Fruit fly (Drosophila melanogaster) whole organism, embryonic: ENCODE measurements around the gene CG8281.

Experiments
- Atf6 ChIP-seq: fragments of 200-800 bp; sonication (Bioruptor generic); IDR thresholded peaks from 2 replicates; pipeline ENCODE4 v1.3.6; 2022; ENCODE audit warnings: missing biosample characterization, missing genetic modification characterization
- Awh ChIP-seq: fragments of 200-800 bp; sonication (Bioruptor generic); IDR thresholded peaks from 2 replicates; pipeline ENCODE4, ENCODE4 v1.3.6; 2022; ENCODE audit warnings: missing biosample characterization, missing genetic modification characterization
- CG10959 ChIP-seq: fragments of 200-800 bp; sonication (Bioruptor generic); IDR thresholded peaks from 2 replicates; pipeline ENCODE4 v1.3.6; 2022; ENCODE audit warnings: missing biosample characterization, missing genetic modification characterization
- CG11456 ChIP-seq: fragments of 200-800 bp; sonication (Bioruptor generic); IDR thresholded peaks from 3 replicates; pipeline ENCODE4 v1.3.6; 2022; ENCODE audit warnings: missing biosample characterization, missing genetic modification characterization
- CG12155 ChIP-seq: fragments of 200-800 bp; sonication (Bioruptor generic); optimal IDR thresholded peaks from 3 replicates; lab custom pipeline; 2016; ENCODE audit warnings: missing biosample characterization, missing genetic modification characterization
- CG13123 ChIP-seq: fragments of 200-800 bp; sonication (Bioruptor generic); optimal IDR thresholded peaks from 2 replicates; lab custom pipeline; 2016; ENCODE audit warnings: missing biosample characterization, missing genetic modification characterization
- CG14710 ChIP-seq: fragments of 200-800 bp; sonication (Bioruptor generic); optimal IDR thresholded peaks from 3 replicates; lab custom pipeline; 2019; ENCODE audit warnings: missing biosample characterization, mild to moderate bottlenecking, missing genetic modification characterization, moderate library complexity
- CG15011 ChIP-seq: fragments of 200-800 bp; sonication (Bioruptor generic); optimal IDR thresholded peaks from 3 replicates; lab custom pipeline; 2018; ENCODE audit warnings: missing biosample characterization, mild to moderate bottlenecking, missing genetic modification characterization
- CG16779 ChIP-seq: fragments of 200-800 bp; sonication (Bioruptor generic); IDR thresholded peaks from 2 replicates; pipeline ENCODE4 v1.3.6; 2022; ENCODE audit warnings: missing biosample characterization, missing genetic modification characterization
- CG17361 ChIP-seq: fragments of 200-800 bp; sonication (Bioruptor generic); IDR thresholded peaks from 3 replicates; pipeline ENCODE4 v1.3.6; 2022; ENCODE audit warnings: missing biosample characterization, missing genetic modification characterization
- CG2120 ChIP-seq: fragments of 200-800 bp; sonication (Bioruptor generic); optimal IDR thresholded peaks from 3 replicates; lab custom pipeline; 2016; ENCODE audit warnings: missing biosample characterization, missing genetic modification characterization
- CG2712 ChIP-seq: fragments of 200-800 bp; optimal IDR thresholded peaks from 3 replicates; lab custom pipeline; 2019; ENCODE audit warnings: missing biosample characterization, mild to moderate bottlenecking, missing genetic modification characterization, moderate library complexity
- CG3838 ChIP-seq: fragments of 200-800 bp; sonication (Bioruptor generic); optimal IDR thresholded peaks from 3 replicates; lab custom pipeline; 2016; ENCODE audit warnings: missing biosample characterization, missing genetic modification characterization
- CG4404 ChIP-seq: fragments of 200-800 bp; sonication (Bioruptor generic); IDR thresholded peaks from 2 replicates; pipeline ENCODE4 v1.3.6; 2022; ENCODE audit warnings: missing biosample characterization, missing genetic modification characterization
- CG4707 ChIP-seq: fragments of 200-800 bp; sonication (Bioruptor generic); optimal IDR thresholded peaks from 2 replicates; lab custom pipeline; 2018; ENCODE audit warnings: missing biosample characterization, mild to moderate bottlenecking, missing genetic modification characterization, moderate library complexity
- CG6689 ChIP-seq: fragments of 200-800 bp; sonication (Bioruptor generic); IDR thresholded peaks from 2 replicates; pipeline ENCODE4 v1.3.6; 2022; ENCODE audit warnings: missing biosample characterization, missing genetic modification characterization
- CG8290 ChIP-seq, 3 experiments: fragments of 200-800 bp; sonication (Bioruptor generic); optimal IDR thresholded peaks; 2 replicates each; lab custom pipeline; 2016 to 2019; ENCODE audit warnings: missing biosample characterization in 3 of 3, missing genetic modification characterization in 3 of 3, mild to moderate bottlenecking in 2 of 3, moderate library complexity in 1 of 3
- CG8924 ChIP-seq: fragments of 200-800 bp; optimal IDR thresholded peaks from 3 replicates; lab custom pipeline; 2019; ENCODE audit warnings: missing biosample characterization, mild to moderate bottlenecking, missing genetic modification characterization, moderate library complexity
- CG9817 ChIP-seq: fragments of 200-800 bp; sonication (Bioruptor generic); optimal IDR thresholded peaks from 2 replicates; lab custom pipeline; 2018; ENCODE audit warnings: missing biosample characterization, mild to moderate bottlenecking, missing genetic modification characterization, moderate library complexity
- D19A ChIP-seq: fragments of 200-800 bp; optimal IDR thresholded peaks from 3 replicates; lab custom pipeline; 2019; ENCODE audit warnings: missing biosample characterization, mild to moderate bottlenecking, missing genetic modification characterization, moderate library complexity
- Dbx ChIP-seq: fragments of 200-800 bp; sonication (Bioruptor generic); IDR thresholded peaks from 3 replicates; pipeline ENCODE4 v1.3.6; 2022; ENCODE audit warnings: missing biosample characterization, missing genetic modification characterization
- Doc3 ChIP-seq: fragments of 200-800 bp; sonication (Bioruptor generic); IDR thresholded peaks from 3 replicates; pipeline ENCODE4 v1.3.6; 2022; ENCODE audit warnings: missing biosample characterization, missing genetic modification characterization; ENCODE audit not compliant: partially characterized antibody
- Dref ChIP-seq: fragments of 200-800 bp; sonication (Bioruptor generic); IDR thresholded peaks from 2 replicates; pipeline ENCODE4 v1.3.6; 2022; ENCODE audit warnings: missing biosample characterization, missing genetic modification characterization
- E2f2 ChIP-seq: fragments of 200-800 bp; sonication (Bioruptor generic); IDR thresholded peaks from 2 replicates; pipeline ENCODE4 v1.3.6; 2022; ENCODE audit warnings: missing biosample characterization, missing genetic modification characterization
- HLH54F ChIP-seq: fragments of 200-800 bp; sonication (Bioruptor generic); optimal IDR thresholded peaks from 3 replicates; lab custom pipeline; 2016; ENCODE audit warnings: missing biosample characterization, missing genetic modification characterization
- HLHmδ ChIP-seq: fragments of 200-800 bp; sonication (Bioruptor generic); optimal IDR thresholded peaks from 2 replicates; lab custom pipeline; 2018; ENCODE audit warnings: missing biosample characterization, mild to moderate bottlenecking, missing genetic modification characterization, moderate library complexity
- Kr ChIP-seq: fragments of 200-800 bp; sonication (Bioruptor generic); optimal IDR thresholded peaks from 2 replicates; lab custom pipeline; 2017; ENCODE audit warnings: missing biosample characterization, mild to moderate bottlenecking, missing genetic modification characterization
- MBD-R2 ChIP-seq: fragments of 200-800 bp; sonication (Bioruptor generic); IDR thresholded peaks from 2 replicates; pipeline ENCODE4 v1.3.6; 2022; ENCODE audit warnings: missing biosample characterization, missing genetic modification characterization
- Med ChIP-seq: fragments of 200-800 bp; sonication (Bioruptor generic); peaks from one replicate; lab custom pipeline; 2016; ENCODE audit warnings: missing biosample characterization, missing genetic modification characterization, mild to moderate bottlenecking, inconsistent platforms, moderate library complexity
- Neu2 ChIP-seq: fragments of 200-800 bp; sonication (Bioruptor generic); optimal IDR thresholded peaks from 3 replicates; lab custom pipeline; 2016; ENCODE audit warnings: missing biosample characterization, missing genetic modification characterization, borderline replicate concordance
- Ptx1 ChIP-seq: fragments of 200-800 bp; sonication (Bioruptor generic); IDR thresholded peaks from 2 replicates; pipeline ENCODE4 v1.3.6; 2022; ENCODE audit warnings: missing biosample characterization, missing genetic modification characterization
- Sin3A ChIP-seq: fragments of >200 bp; optimal IDR thresholded peaks from 2 replicates; lab custom pipeline; 2018
- Sox100B ChIP-seq: fragments of 200-800 bp; sonication (Bioruptor generic); optimal IDR thresholded peaks from 3 replicates; lab custom pipeline; 2018; ENCODE audit warnings: missing biosample characterization, mild to moderate bottlenecking, missing genetic modification characterization
- Spps ChIP-seq: fragments of 200-800 bp; sonication (Bioruptor generic); optimal IDR thresholded peaks from 2 replicates; lab custom pipeline; 2018; ENCODE audit warnings: missing biosample characterization, mild to moderate bottlenecking, missing genetic modification characterization
- Tbp ChIP-seq: fragments of >200 bp; optimal IDR thresholded peaks from 2 replicates; lab custom pipeline; 2018; ENCODE audit warnings: missing biosample characterization, missing genetic modification characterization
- Vsx1 ChIP-seq: fragments of 200-800 bp; sonication (Bioruptor generic); optimal IDR thresholded peaks from 2 replicates; lab custom pipeline; 2017; ENCODE audit warnings: missing biosample characterization, mild to moderate bottlenecking, missing genetic modification characterization, missing genetic modification reagents
- az2 ChIP-seq: fragments of 200-800 bp; sonication (Bioruptor generic); optimal IDR thresholded peaks from 3 replicates; lab custom pipeline; 2016; ENCODE audit warnings: missing biosample characterization, missing genetic modification characterization
- btn ChIP-seq: fragments of 200-800 bp; sonication (Bioruptor generic); optimal IDR thresholded peaks from 2 replicates; lab custom pipeline; 2016; ENCODE audit warnings: missing biosample characterization, missing genetic modification characterization
- cato ChIP-seq: fragments of 200-800 bp; sonication (Bioruptor generic); optimal IDR thresholded peaks from 2 replicates; lab custom pipeline; 2016; ENCODE audit warnings: missing biosample characterization, missing genetic modification characterization, borderline replicate concordance
- chm ChIP-seq: fragments of 200-800 bp; sonication (Bioruptor generic); IDR thresholded peaks from 2 replicates; pipeline ENCODE4 v1.3.6; 2022; ENCODE audit warnings: missing biosample characterization, missing genetic modification characterization
- corto ChIP-seq: fragments of 200-800 bp; sonication (Bioruptor generic); optimal IDR thresholded peaks from 2 replicates; lab custom pipeline; 2016; ENCODE audit warnings: missing biosample characterization, mild to moderate bottlenecking, missing genetic modification characterization, moderate library complexity
- lola ChIP-seq, 3 experiments: fragments of >200 bp in 2 of 3; fragments of 200-800 bp in 1 of 3; sonication (Bioruptor generic) in 1 of 3; optimal IDR thresholded peaks; 2 replicates each; lab custom pipeline; 2017 to 2019; ENCODE audit warnings: missing biosample characterization in 3 of 3, missing genetic modification characterization in 3 of 3, mild to moderate bottlenecking in 1 of 3, moderate library complexity in 1 of 3
- luna ChIP-seq: fragments of 200-800 bp; sonication (Bioruptor generic); optimal IDR thresholded peaks from 2 replicates; lab custom pipeline; 2016; ENCODE audit warnings: missing biosample characterization, missing genetic modification characterization
- oc ChIP-seq: fragments of 200-800 bp; sonication (Bioruptor generic); optimal IDR thresholded peaks from 2 replicates; lab custom pipeline; 2018; ENCODE audit warnings: missing biosample characterization, mild to moderate bottlenecking, missing genetic modification characterization, moderate library complexity
- pita ChIP-seq: fragments of 200-800 bp; sonication (Bioruptor generic); optimal IDR thresholded peaks from 2 replicates; lab custom pipeline; 2017; ENCODE audit warnings: missing biosample characterization, mild to moderate bottlenecking, missing genetic modification characterization
- pzg ChIP-seq: fragments of 200-800 bp; sonication (Bioruptor generic); optimal IDR thresholded peaks from 3 replicates; lab custom pipeline; 2018; ENCODE audit warnings: missing biosample characterization, mild to moderate bottlenecking, missing genetic modification characterization, moderate library complexity
- repo ChIP-seq: fragments of 200-800 bp; sonication (Bioruptor generic); optimal IDR thresholded peaks from 2 replicates; lab custom pipeline; 2016; ENCODE audit warnings: missing biosample characterization, missing genetic modification characterization
- sisA ChIP-seq: fragments of 200-800 bp; sonication (Bioruptor generic); IDR thresholded peaks from 2 replicates; pipeline ENCODE4 v1.3.6; 2022; ENCODE audit warnings: missing biosample characterization, missing genetic modification characterization
- tap ChIP-seq: fragments of 200-800 bp; optimal IDR thresholded peaks from 3 replicates; lab custom pipeline; 2019; ENCODE audit warnings: missing biosample characterization, mild to moderate bottlenecking, missing genetic modification characterization, moderate library complexity
- trem ChIP-seq: fragments of 200-800 bp; optimal IDR thresholded peaks from 3 replicates; lab custom pipeline; 2019; ENCODE audit warnings: missing biosample characterization, mild to moderate bottlenecking, missing genetic modification characterization, moderate library complexity
- usp ChIP-seq: fragments of >200 bp; optimal IDR thresholded peaks from 2 replicates; lab custom pipeline; 2017; ENCODE audit warnings: missing biosample characterization, missing genetic modification characterization

CG8281 gene

DNA sequence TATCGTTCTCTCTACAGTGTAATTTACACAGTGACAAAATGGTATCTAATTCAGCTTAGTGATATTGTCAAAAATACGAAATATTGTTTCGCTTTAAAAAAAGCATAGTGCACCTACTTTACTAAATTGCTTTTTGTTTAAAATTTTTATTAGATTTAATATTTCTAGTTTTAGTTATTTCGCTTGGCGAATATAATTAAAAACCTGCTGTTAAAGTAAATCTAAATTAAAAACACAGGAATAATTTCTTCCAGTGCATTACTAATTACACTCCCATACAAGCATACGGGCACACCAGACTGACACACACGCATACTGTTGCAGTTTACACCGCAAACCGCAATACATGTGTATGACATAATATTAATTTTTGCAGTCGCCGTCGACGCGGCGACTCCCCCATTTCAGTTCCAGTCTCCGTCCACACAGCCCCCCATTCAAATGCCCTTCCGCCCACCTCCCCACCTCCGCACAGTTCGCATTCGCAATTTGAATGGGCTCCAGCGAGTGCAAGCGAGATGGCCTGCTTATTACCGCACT lies 48.4 kb upstream of the CG8281 start (continued):
- TF ChIP-seq sisA (GFP tag; lab: Robert Waterston, UW) (peak; percentile 43; the same call in 1 of the 2 replicates), Atf6 (GFP tag; lab: Robert Waterston, UW) (peak; percentile 86), Med (GFP tag; lab: Kevin White, UChicago) (peak; percentile 82), oc (no peak), repo (no peak), lola (GFP tag; optimal IDR thresholded peaks at IDR 0.05; lab: Kevin White, UChicago) (no peak), tap (tag; lab: Kevin White, UChicago) (peak; percentile 34), CG2120 (GFP tag; lab: Kevin White, UChicago) (peak; percentile 87), E2f2 (GFP tag; lab: Robert Waterston, UW) (peak; percentile 49; the same call in 1 of the 2 replicates), Doc3 (GFP tag; lab: Robert Waterston, UW) (no peak), Dbx (GFP tag; lab: Robert Waterston, UW) (peak; percentile 91), Tbp (GFP tag; lab: Kevin White, UChicago) (no peak), az2 (GFP tag; lab: Kevin White, UChicago) (peak; percentile 8), Kr (no peak), btn (GFP tag; lab: Kevin White, UChicago) (no peak), CG8290 (GFP tag; optimal IDR thresholded peaks at IDR 0.05; lab: Kevin White, UChicago) (no peak), CG8290 (tag; optimal IDR thresholded peaks at IDR 0.05; lab: Kevin White, UChicago) (peak in 1 of 2 experiments; percentile 21), Spps (tag; lab: Kevin White, UChicago) (no peak), HLHmδ (no peak), CG16779 (GFP tag; lab: Robert Waterston, UW) (no peak), Vsx1 (GFP tag; lab: Kevin White, UChicago) (no peak), Awh (GFP tag; lab: Robert Waterston, UW) (peak; percentile 49; the same call in 1 of the 2 replicates), pzg (GFP tag; lab: Kevin White, UChicago) (no peak), CG3838 (GFP tag; lab: Kevin White, UChicago) (no peak), Neu2 (GFP tag; lab: Kevin White, UChicago) (no peak), CG4404 (GFP tag; lab: Robert Waterston, UW) (peak; percentile 41), CG4707 (GFP tag; lab: Kevin White, UChicago) (no peak), trem (no peak), Sin3A (no peak), CG13123 (GFP tag; lab: Kevin White, UChicago) (no peak), CG17361 (peak; percentile 67), CG2712 (tag; lab: Kevin White, UChicago) (peak; percentile 49), CG8924 (tag; lab: Kevin White, UChicago) (peak; percentile 67), D19A (tag; lab: Kevin White, UChicago) (no peak), CG10959 (GFP tag; lab: Robert Waterston, UW) (no peak), Sox100B (GFP tag; lab: Kevin White, UChicago) (peak; percentile 26), Dref (no peak), luna (GFP tag; lab: Kevin White, UChicago) (no peak), CG9817 (tag; lab: Kevin White, UChicago) (peak; percentile 63), corto (GFP tag; lab: Kevin White, UChicago) (no peak), CG15011 (GFP tag; lab: Kevin White, UChicago) (peak; percentile 68), CG11456 (GFP tag; lab: Robert Waterston, UW) (peak; percentile 73; the same call in 2 of the 3 replicates), Ptx1 (GFP tag; lab: Robert Waterston, UW) (peak; percentile 87), CG6689 (GFP tag; lab: Robert Waterston, UW) (peak; percentile 72), CG14710 (tag; lab: Kevin White, UChicago) (no peak), chm (no peak), usp (GFP tag; lab: Kevin White, UChicago) (no peak), CG12155 (GFP tag; lab: Kevin White, UChicago) (peak; percentile 60), HLH54F (peak; percentile 51), pita (GFP tag; lab: Kevin White, UChicago) (no peak), cato (no peak), MBD-R2 (peak; percentile 68; the same call in 1 of the 2 replicates)
